Fruit fly (Drosophila melanogaster) whole organism, embryonic: ENCODE data around the gene CG43800.

Experiments used
- Adf1 ChIP-seq: fragments of 200-800 bp; sonication (Bioruptor generic); IDR thresholded peaks from 2 replicates; pipeline ENCODE4 v1.3.6; 2022; ENCODE audit warnings: missing biosample characterization, missing genetic modification characterization
- CG10267 ChIP-seq: fragments of 200-800 bp; sonication (Bioruptor generic); optimal IDR thresholded peaks from 2 replicates; lab custom pipeline; 2018; ENCODE audit warnings: missing biosample characterization, mild to moderate bottlenecking, missing genetic modification characterization, moderate library complexity
- CG10565 ChIP-seq: fragments of 200-800 bp; sonication (Bioruptor generic); optimal IDR thresholded peaks from 3 replicates; lab custom pipeline; 2016; ENCODE audit warnings: missing biosample characterization, mild to moderate bottlenecking, missing genetic modification characterization
- CG12769 ChIP-seq: fragments of 200-800 bp; sonication (Bioruptor generic); optimal IDR thresholded peaks from 2 replicates; lab custom pipeline; 2019; ENCODE audit warnings: missing biosample characterization, mild to moderate bottlenecking, missing genetic modification characterization, moderate library complexity
- CG1603 ChIP-seq: fragments of 200-800 bp; sonication (Bioruptor generic); optimal IDR thresholded peaks from 2 replicates; lab custom pipeline; 2019; ENCODE audit warnings: missing biosample characterization, mild to moderate bottlenecking, missing genetic modification characterization, moderate library complexity
- CG16815 ChIP-seq: fragments of 200-800 bp; sonication (Bioruptor generic); optimal IDR thresholded peaks from 3 replicates; lab custom pipeline; 2017; ENCODE audit warnings: missing biosample characterization, mild to moderate bottlenecking, missing genetic modification characterization
- CG17361 ChIP-seq: fragments of 200-800 bp; sonication (Bioruptor generic); IDR thresholded peaks from 3 replicates; pipeline ENCODE4 v1.3.6; 2022; ENCODE audit warnings: missing biosample characterization, missing genetic modification characterization
- CG18262 ChIP-seq: fragments of 200-800 bp; optimal IDR thresholded peaks from 3 replicates; lab custom pipeline; 2019; ENCODE audit warnings: missing biosample characterization, mild to moderate bottlenecking, missing genetic modification characterization, moderate library complexity
- CG18476 ChIP-seq: fragments of 200-800 bp; sonication (Bioruptor generic); optimal IDR thresholded peaks from 2 replicates; lab custom pipeline; 2016; ENCODE audit warnings: missing biosample characterization, mild to moderate bottlenecking, missing genetic modification characterization
- CG18599 ChIP-seq: fragments of 200-800 bp; sonication (Bioruptor generic); optimal IDR thresholded peaks from 3 replicates; lab custom pipeline; 2017; ENCODE audit warnings: missing biosample characterization, missing genetic modification characterization, mild to moderate bottlenecking, moderate library complexity, missing genetic modification reagents
- CG18619 ChIP-seq: fragments of 200-800 bp; sonication (Bioruptor generic); optimal IDR thresholded peaks from 3 replicates; lab custom pipeline; 2017; ENCODE audit warnings: missing biosample characterization, mild to moderate bottlenecking, missing genetic modification characterization
- CG2678 ChIP-seq: fragments of 200-800 bp; sonication (Bioruptor generic); optimal IDR thresholded peaks from 3 replicates; lab custom pipeline; 2019; ENCODE audit warnings: missing biosample characterization, mild to moderate bottlenecking, missing genetic modification characterization, moderate library complexity
- CG30403 ChIP-seq: fragments of 200-800 bp; sonication (Bioruptor generic); optimal IDR thresholded peaks from 3 replicates; lab custom pipeline; 2016; ENCODE audit warnings: missing biosample characterization, missing genetic modification characterization
- CG30431 ChIP-seq: fragments of 200-800 bp; sonication (Bioruptor generic); optimal IDR thresholded peaks from 2 replicates; lab custom pipeline; 2017; ENCODE audit warnings: missing biosample characterization, missing genetic modification characterization
- CG4707 ChIP-seq: fragments of 200-800 bp; sonication (Bioruptor generic); optimal IDR thresholded peaks from 2 replicates; lab custom pipeline; 2018; ENCODE audit warnings: missing biosample characterization, mild to moderate bottlenecking, missing genetic modification characterization, moderate library complexity
- CG6689 ChIP-seq: fragments of 200-800 bp; sonication (Bioruptor generic); IDR thresholded peaks from 2 replicates; pipeline ENCODE4 v1.3.6; 2022; ENCODE audit warnings: missing biosample characterization, missing genetic modification characterization
- CG8388 ChIP-seq: fragments of 200-800 bp; sonication (Bioruptor generic); optimal IDR thresholded peaks from 2 replicates; lab custom pipeline; 2019; ENCODE audit warnings: missing biosample characterization, mild to moderate bottlenecking, missing genetic modification characterization, moderate library complexity
- CG9797 ChIP-seq: fragments of 200-800 bp; sonication (Bioruptor generic); optimal IDR thresholded peaks from 3 replicates; lab custom pipeline; 2018; ENCODE audit warnings: missing biosample characterization, mild to moderate bottlenecking, missing genetic modification characterization
- CHES-1-like ChIP-seq: fragments of 200-800 bp; sonication (Bioruptor generic); optimal IDR thresholded peaks from 2 replicates; lab custom pipeline; 2016; ENCODE audit warnings: missing biosample characterization, missing genetic modification characterization
- Fer2 ChIP-seq: fragments of 200-800 bp; sonication (Bioruptor generic); optimal IDR thresholded peaks from 2 replicates; lab custom pipeline; 2018; ENCODE audit warnings: missing biosample characterization, mild to moderate bottlenecking, missing genetic modification characterization, moderate library complexity
- HmgD ChIP-seq: fragments of 200-800 bp; sonication (Bioruptor generic); optimal IDR thresholded peaks from 3 replicates; lab custom pipeline; 2016; ENCODE audit warnings: missing biosample characterization, missing genetic modification characterization
- Max ChIP-seq: fragments of 200-800 bp; sonication (Bioruptor generic); optimal IDR thresholded peaks from 2 replicates; lab custom pipeline; 2016; ENCODE audit warnings: missing biosample characterization, mild to moderate bottlenecking, missing genetic modification characterization
- NC2α ChIP-seq: fragments of 200-800 bp; sonication (Bioruptor generic); optimal IDR thresholded peaks from 2 replicates; lab custom pipeline; 2016; ENCODE audit warnings: missing biosample characterization, missing genetic modification characterization
- NK7.1 ChIP-seq: fragments of 200-800 bp; sonication (Bioruptor generic); optimal IDR thresholded peaks from 3 replicates; lab custom pipeline; 2016; ENCODE audit warnings: missing biosample characterization, missing genetic modification characterization
- Neu2 ChIP-seq: fragments of 200-800 bp; sonication (Bioruptor generic); optimal IDR thresholded peaks from 3 replicates; lab custom pipeline; 2016; ENCODE audit warnings: missing biosample characterization, missing genetic modification characterization, borderline replicate concordance
- Oli ChIP-seq: fragments of 200-800 bp; sonication (Bioruptor generic); optimal IDR thresholded peaks from 2 replicates; lab custom pipeline; 2018; ENCODE audit warnings: missing biosample characterization, mild to moderate bottlenecking, missing genetic modification characterization, moderate library complexity
- Side ChIP-seq: fragments of 200-800 bp; sonication (Bioruptor generic); optimal IDR thresholded peaks from 2 replicates; lab custom pipeline; 2016; ENCODE audit warnings: missing biosample characterization, missing genetic modification characterization
- Spps ChIP-seq: fragments of 200-800 bp; sonication (Bioruptor generic); optimal IDR thresholded peaks from 2 replicates; lab custom pipeline; 2018; ENCODE audit warnings: missing biosample characterization, mild to moderate bottlenecking, missing genetic modification characterization
- Sry-β ChIP-seq: fragments of 200-800 bp; sonication (Bioruptor generic); optimal IDR thresholded peaks from 2 replicates; lab custom pipeline; 2018; ENCODE audit warnings: missing biosample characterization, mild to moderate bottlenecking, missing genetic modification characterization, moderate library complexity
- Usf ChIP-seq: fragments of 200-800 bp; sonication (Bioruptor generic); optimal IDR thresholded peaks from 2 replicates; lab custom pipeline; 2017; ENCODE audit warnings: missing genotype, missing biosample characterization, missing genetic modification characterization
- Xbp1 ChIP-seq: fragments of 200-800 bp; sonication (Bioruptor generic); optimal IDR thresholded peaks from 3 replicates; lab custom pipeline; 2016; ENCODE audit warnings: missing biosample characterization, mild to moderate bottlenecking, missing genetic modification characterization
- br ChIP-seq: fragments of >200 bp; optimal IDR thresholded peaks from 2 replicates; lab custom pipeline; 2017
- cato ChIP-seq: fragments of 200-800 bp; sonication (Bioruptor generic); optimal IDR thresholded peaks from 2 replicates; lab custom pipeline; 2016; ENCODE audit warnings: missing biosample characterization, missing genetic modification characterization, borderline replicate concordance
- cg ChIP-seq: fragments of 200-800 bp; sonication (Bioruptor generic); optimal IDR thresholded peaks from 3 replicates; lab custom pipeline; 2019; ENCODE audit warnings: missing biosample characterization, mild to moderate bottlenecking, missing genetic modification characterization, moderate library complexity
- crc ChIP-seq: fragments of 200-800 bp; sonication (Bioruptor generic); optimal IDR thresholded peaks from 2 replicates; lab custom pipeline; 2016; ENCODE audit warnings: missing biosample characterization, missing genetic modification characterization
- fd102C ChIP-seq: fragments of 200-800 bp; sonication (Bioruptor generic); optimal IDR thresholded peaks from 2 replicates; lab custom pipeline; 2018; ENCODE audit warnings: missing biosample characterization, mild to moderate bottlenecking, missing genetic modification characterization, moderate library complexity
- grn ChIP-seq: fragments of 200-800 bp; sonication (Bioruptor generic); optimal IDR thresholded peaks from 3 replicates; lab custom pipeline; 2017; ENCODE audit warnings: missing biosample characterization, missing genetic modification characterization
- hkb ChIP-seq, 2 experiments: fragments of 200-800 bp in 1 of 2; fragments of >200 bp in 1 of 2; sonication (Bioruptor generic) in 1 of 2; IDR thresholded peaks in 1 of 2; optimal IDR thresholded peaks in 1 of 2; 2 replicates each; pipeline versions ENCODE4 v1.3.6 to Lab custom; 2017 to 2022; ENCODE audit warnings: missing biosample characterization in 1 of 2, missing genetic modification characterization in 1 of 2
- insv ChIP-seq, 2 experiments: fragments of 200-800 bp; sonication (Bioruptor generic); optimal IDR thresholded peaks; 3 replicates each; lab custom pipeline; 2016 to 2018; ENCODE audit warnings: missing biosample characterization in 2 of 2, missing genetic modification characterization in 2 of 2
- nerfin-1 ChIP-seq: fragments of 200-800 bp; sonication (Bioruptor generic); optimal IDR thresholded peaks from 3 replicates; lab custom pipeline; 2019; ENCODE audit warnings: missing biosample characterization, mild to moderate bottlenecking, missing genetic modification characterization, moderate library complexity
- odd ChIP-seq: fragments of 200-800 bp; sonication (Bioruptor generic); optimal IDR thresholded peaks from 2 replicates; lab custom pipeline; 2017; ENCODE audit warnings: missing biosample characterization, mild to moderate bottlenecking, missing genetic modification characterization
- pnt ChIP-seq: fragments of 200-800 bp; sonication (Bioruptor generic); optimal IDR thresholded peaks from 3 replicates; lab custom pipeline; 2016; ENCODE audit warnings: missing biosample characterization, missing genetic modification characterization
- repo ChIP-seq: fragments of 200-800 bp; sonication (Bioruptor generic); optimal IDR thresholded peaks from 2 replicates; lab custom pipeline; 2016; ENCODE audit warnings: missing biosample characterization, missing genetic modification characterization
- slou ChIP-seq: fragments of 200-800 bp; sonication (Bioruptor generic); optimal IDR thresholded peaks from 3 replicates; lab custom pipeline; 2016; ENCODE audit warnings: missing biosample characterization, missing genetic modification characterization
- sob ChIP-seq: fragments of 200-800 bp; sonication (Bioruptor generic); IDR thresholded peaks from 2 replicates; pipeline ENCODE4 v1.3.6; 2022; ENCODE audit warnings: missing biosample characterization, missing genetic modification characterization
- tup ChIP-seq: fragments of 200-800 bp; sonication (Bioruptor generic); optimal IDR thresholded peaks from 2 replicates; lab custom pipeline; 2016; ENCODE audit warnings: missing biosample characterization, mild to moderate bottlenecking, missing genetic modification characterization, moderate library complexity
- vfl ChIP-seq: fragments of 200-800 bp; sonication (Bioruptor generic); optimal IDR thresholded peaks from 2 replicates; lab custom pipeline; 2016; ENCODE audit warnings: missing biosample characterization, missing genetic modification characterization
- wor ChIP-seq: fragments of 200-800 bp; sonication (Bioruptor generic); IDR thresholded peaks from 2 replicates; pipeline ENCODE4 v1.3.6; 2022; ENCODE audit warnings: missing biosample characterization, missing genetic modification characterization
- zen2 ChIP-seq: fragments of 200-800 bp; sonication (Bioruptor generic); IDR thresholded peaks from 3 replicates; pipeline ENCODE4 v1.3.6; 2022; ENCODE audit warnings: missing biosample characterization, missing genetic modification characterization; ENCODE audit not compliant: partially characterized antibody

Gene CG43800

dm6 chr2L:7194351-7195037 is 38.1 kb downstream of the CG43800 start, which contains the start of gene CG4497:
Gene CG4497, minus strand, starts transcription at chr2L:7194588.
- TF ChIP-seq hkb (optimal IDR thresholded peaks at IDR 0.05; lab: Kevin White, UChicago) (peak; percentile 94), hkb (GFP tag; IDR thresholded peaks at IDR 0.05; lab: Robert Waterston, UW) (peak; percentile 85), tup (GFP tag; lab: Kevin White, UChicago) (peak; percentile 83), cato (GFP tag; lab: Kevin White, UChicago) (peak; percentile 71), CG30431 (GFP tag; lab: Kevin White, UChicago) (peak; percentile 88), nerfin-1 (peak; percentile 85), CG18599 (GFP tag; lab: Kevin White, UChicago) (peak; percentile 88), CG18476 (GFP tag; lab: Kevin White, UChicago) (peak; percentile 93), CG1603 (tag; lab: Kevin White, UChicago) (peak; percentile 95), zen2 (no peak), NK7.1 (peak; percentile 82), Max (GFP tag; lab: Kevin White, UChicago) (peak; percentile 93), Spps (peak; percentile 56), CG2678 (tag; lab: Kevin White, UChicago) (peak; percentile 88), fd102C (GFP tag; lab: Kevin White, UChicago) (peak; percentile 9), grn (GFP tag; lab: Kevin White, UChicago) (peak; percentile 44), Side (GFP tag; lab: Kevin White, UChicago) (peak; percentile 93), wor (GFP tag; lab: Robert Waterston, UW) (peak; percentile 97), insv (GFP tag; optimal IDR thresholded peaks at IDR 0.05; lab: Kevin White, UChicago) (peak in 1 of 2 experiments; percentile 52), Sry-β (GFP tag; lab: Kevin White, UChicago) (peak; percentile 82), repo (GFP tag; lab: Kevin White, UChicago) (peak; percentile 93), CG16815 (GFP tag; lab: Kevin White, UChicago) (peak; percentile 93), CG4707 (peak; percentile 4), CG12769 (peak; percentile 92), Oli (tag; lab: Kevin White, UChicago) (peak; percentile 84), CG8388 (GFP tag; lab: Kevin White, UChicago) (peak; percentile 79), NC2α (peak; percentile 88), HmgD (GFP tag; lab: Kevin White, UChicago) (peak; percentile 92), odd (GFP tag; lab: Kevin White, UChicago) (peak; percentile 44), Fer2 (tag; lab: Kevin White, UChicago) (peak; percentile 81), crc (GFP tag; lab: Kevin White, UChicago) (peak; percentile 58), Neu2 (GFP tag; lab: Kevin White, UChicago) (peak; percentile 49), CG18619 (GFP tag; lab: Kevin White, UChicago) (peak; percentile 89), br (lab: Kevin White, UChicago) (no peak), Xbp1 (peak; percentile 97), CG10565 (GFP tag; lab: Kevin White, UChicago) (peak; percentile 48), vfl (GFP tag; lab: Kevin White, UChicago) (peak; percentile 94), CG10267 (tag; lab: Kevin White, UChicago) (peak; percentile 97), cg (GFP tag; lab: Kevin White, UChicago) (no peak), sob (GFP tag; lab: Robert Waterston, UW) (peak; percentile 99), CG18262 (tag; lab: Kevin White, UChicago) (peak; percentile 83), Adf1 (GFP tag; lab: Robert Waterston, UW) (peak; percentile 89), CG6689 (GFP tag; lab: Robert Waterston, UW) (peak; percentile 94), Usf (GFP tag; lab: Kevin White, UChicago) (peak; percentile 78), pnt (peak; percentile 96), CG9797 (GFP tag; lab: Kevin White, UChicago) (peak; percentile 52), CG30403 (GFP tag; lab: Kevin White, UChicago) (peak; percentile 97), CG17361 (GFP tag; lab: Robert Waterston, UW) (peak; percentile 92), CHES-1-like (GFP tag; lab: Kevin White, UChicago) (peak; percentile 93), slou (GFP tag; lab: Kevin White, UChicago) (peak; percentile 93)
